Fruit fly (Drosophila melanogaster) whole organism, prepupa: Measurements from ENCODE around the gene AdipoR.
A peak's percentile ranks its signal among the peaks of the same experiment; 100 is the strongest.

Experiments used
- CG34406 ChIP-seq: fragments of 200-800 bp; sonication (Bioruptor generic); optimal IDR thresholded peaks from 3 replicates; lab custom pipeline; 2016; ENCODE audit warnings: missing biosample characterization, missing genetic modification characterization
- CG4318 ChIP-seq: fragments of 200-800 bp; sonication (Bioruptor generic); optimal IDR thresholded peaks from 3 replicates; lab custom pipeline; 2017; ENCODE audit warnings: missing biosample characterization, mild to moderate bottlenecking, missing genetic modification characterization
- CG6792 ChIP-seq: fragments of 200-800 bp; sonication (Bioruptor generic); optimal IDR thresholded peaks from 3 replicates; lab custom pipeline; 2016; ENCODE audit warnings: missing biosample characterization, missing genetic modification characterization
- Eip93F ChIP-seq: fragments of 200-800 bp; sonication (Bioruptor generic); optimal IDR thresholded peaks from 2 replicates; lab custom pipeline; 2016; ENCODE audit warnings: missing biosample characterization, mild to moderate bottlenecking, missing genetic modification characterization
- Ets21C ChIP-seq: fragments of 200-800 bp; sonication (Bioruptor generic); optimal IDR thresholded peaks from 3 replicates; lab custom pipeline; 2016; ENCODE audit warnings: missing biosample characterization, missing genetic modification characterization
- Hr39 ChIP-seq: fragments of 200-800 bp; sonication (Bioruptor generic); optimal IDR thresholded peaks from 2 replicates; lab custom pipeline; 2016; ENCODE audit warnings: missing biosample characterization, missing genetic modification characterization
- OdsH ChIP-seq: fragments of 200-800 bp; sonication (Bioruptor generic); optimal IDR thresholded peaks from 3 replicates; lab custom pipeline; 2016; ENCODE audit warnings: missing biosample characterization, missing genetic modification characterization
- fd85E ChIP-seq: fragments of 200-800 bp; sonication (Bioruptor generic); optimal IDR thresholded peaks from 3 replicates; lab custom pipeline; 2016; ENCODE audit warnings: missing biosample characterization, missing genetic modification characterization
- fkh ChIP-seq: fragments of 200-800 bp; sonication (Bioruptor generic); optimal IDR thresholded peaks from 3 replicates; lab custom pipeline; 2017; ENCODE audit warnings: missing biosample characterization, mild to moderate bottlenecking, missing genetic modification characterization, moderate library complexity
- salr ChIP-seq, 2 experiments: fragments of 200-800 bp; sonication (Bioruptor generic); optimal IDR thresholded peaks; 3 replicates each; lab custom pipeline; 2016 to 2018; ENCODE audit warnings: missing biosample characterization in 2 of 2, missing genetic modification characterization in 2 of 2, mild to moderate bottlenecking in 1 of 2

DNA sequence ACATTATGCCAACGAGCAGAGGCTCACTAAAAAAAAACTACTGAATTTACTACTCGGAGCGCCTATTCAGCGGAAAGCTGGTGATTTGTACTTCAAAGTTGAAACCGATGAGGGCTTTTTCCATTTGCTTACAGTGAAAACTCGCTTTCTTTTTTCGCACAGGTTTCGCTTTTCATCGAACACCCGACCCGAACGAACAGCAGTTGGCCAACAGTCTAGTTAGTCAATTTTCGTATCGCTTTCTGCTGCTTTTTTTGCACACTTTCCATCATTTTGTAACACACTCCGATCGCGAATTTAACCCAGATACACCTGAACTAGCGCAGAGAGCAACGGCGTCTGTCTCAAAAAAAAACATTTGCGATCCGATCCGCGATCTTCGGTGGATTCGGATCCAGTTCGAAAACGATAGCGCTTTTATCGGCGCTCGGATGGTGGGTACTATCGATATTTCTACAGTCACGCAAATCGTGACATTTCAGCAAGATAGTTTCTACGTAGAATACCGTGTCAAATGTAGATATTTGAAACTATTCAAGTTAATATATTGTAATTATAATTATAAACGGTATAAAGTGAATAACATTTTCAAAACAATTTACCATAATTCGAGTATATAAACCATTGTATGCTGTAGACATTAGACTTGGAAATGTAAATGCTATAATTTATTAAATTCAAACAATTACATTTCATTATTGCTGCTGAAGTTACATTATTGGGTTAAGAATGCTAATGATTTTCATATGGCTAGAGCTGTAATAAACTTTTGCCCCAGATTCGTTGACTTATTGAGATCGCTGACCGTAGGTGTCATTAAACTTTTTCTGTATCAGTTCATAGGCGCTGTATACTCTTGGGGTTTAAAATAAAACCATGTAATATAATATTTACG lies 19.1 kb downstream of the AdipoR start, which contains the start of gene CG5346:
- no peak for TF ChIP-seq CG6792 (GFP tag; lab: Kevin White, UChicago)
- no peak for TF ChIP-seq fd85E (GFP tag; lab: Kevin White, UChicago)
- no peak for TF ChIP-seq fkh (GFP tag; lab: Kevin White, UChicago)
- TF ChIP-seq OdsH, result no peak
- no peak for TF ChIP-seq CG4318
- TF ChIP-seq Hr39 (GFP tag; lab: Kevin White, UChicago), result no peak
- TF ChIP-seq CG34406, result peak; percentile 1
- no peak for TF ChIP-seq Ets21C (GFP tag; lab: Kevin White, UChicago)
- TF ChIP-seq Eip93F (GFP tag; lab: Kevin White, UChicago), result no peak
- TF ChIP-seq salr (GFP tag; optimal IDR thresholded peaks at IDR 0.05; lab: Kevin White, UChicago), result no peak
